Worm (Caenorhabditis elegans): ENCODE results near the gene F17E9.5.

Gene F17E9.5

DNA sequence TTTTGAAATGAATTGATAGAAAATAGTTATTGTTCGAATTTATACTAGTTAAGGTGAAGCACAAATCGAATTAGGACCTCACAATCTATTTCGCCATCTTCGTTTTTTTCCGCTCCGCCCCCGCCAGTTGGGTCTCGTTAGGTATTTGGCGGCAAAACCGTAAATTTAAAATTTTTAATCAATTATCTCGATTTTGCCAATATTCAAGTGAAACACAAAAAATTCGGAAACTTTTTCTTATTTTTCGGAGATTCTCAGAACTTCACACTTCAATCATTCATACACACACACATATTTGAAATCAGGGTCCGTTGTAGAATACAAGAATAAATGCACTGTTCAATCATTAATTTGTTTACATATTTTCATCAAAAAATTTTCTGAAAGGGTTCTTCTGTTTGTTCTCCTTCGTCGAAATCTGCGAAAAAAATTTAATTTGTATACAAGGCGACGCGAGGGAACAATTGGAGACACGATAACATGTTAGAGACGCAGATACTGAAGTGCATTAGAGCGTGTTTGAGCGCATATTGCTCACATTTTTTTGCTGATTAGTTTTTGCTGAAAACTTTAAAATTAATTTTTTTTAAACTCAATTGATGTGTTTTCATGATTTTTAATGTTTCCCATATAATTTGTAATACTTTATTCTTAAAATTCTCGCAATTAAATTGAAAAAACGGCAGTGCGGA lies 14.2 kb downstream of the F17E9.5 start, which contains the start of gene D2096.5:
Gene D2096.5 (minus strand): TSS at position 51 of the 692 bp plus-strand sequence.
- TF ChIP-seq snpc-1.3 (tag; optimal IDR thresholded peaks at IDR 0.05; ENCODE audit: insufficient read depth), result peak; percentile 30
- peak; percentile 93 for TF ChIP-seq hmg-1.2 (GFP tag; IDR thresholded peaks at IDR 0.05)
- no peak for TF ChIP-seq mxl-1 (tag; optimal IDR thresholded peaks at IDR 0.05)

DNA sequence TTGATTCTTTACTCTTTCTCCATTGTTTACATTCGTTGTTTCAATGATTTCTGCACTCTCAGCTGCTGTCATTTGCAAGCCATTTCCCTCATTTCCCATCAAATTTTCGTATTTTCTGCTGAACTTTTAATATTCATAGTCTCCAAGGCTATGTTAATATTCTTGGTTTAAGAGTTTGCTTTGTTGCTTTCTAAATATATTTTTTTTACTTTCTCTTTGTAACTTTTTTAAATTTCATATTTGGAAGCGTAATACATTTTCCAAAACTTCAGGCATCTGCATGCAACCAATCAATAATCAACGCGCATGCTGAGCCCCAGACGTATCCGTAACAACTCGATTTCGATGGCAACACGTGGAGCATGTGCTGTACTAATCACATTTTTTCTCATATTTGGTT lies 15.2 kb downstream of the F17E9.5 start, which contains the start of gene sqv-1:
Gene sqv-1 (plus strand): TSS at position 301 of the 400 bp plus-strand sequence.
- no peak for TF ChIP-seq ceh-79 (tag; optimal IDR thresholded peaks at IDR 0.05)
- no peak for TF ChIP-seq Y53F4B.3 (GFP tag; IDR thresholded peaks at IDR 0.05)
- no peak for TF ChIP-seq lsl-1 (GFP tag; optimal IDR thresholded peaks at IDR 0.05)
- TF ChIP-seq ztf-18 (tag; optimal IDR thresholded peaks at IDR 0.05), result no peak
- no peak for TF ChIP-seq ztf-28 (GFP tag; IDR thresholded peaks at IDR 0.05)
- TF ChIP-seq snpc-1.3 (tag; optimal IDR thresholded peaks at IDR 0.05; ENCODE audit: insufficient read depth), result no peak
- TF ChIP-seq ama-1 (optimal IDR thresholded peaks at IDR 0.05), result no peak
- TF ChIP-seq ama-1 (GFP tag; optimal IDR thresholded peaks at IDR 0.05), result no peak
- TF ChIP-seq hmg-1.2 (GFP tag; IDR thresholded peaks at IDR 0.05), result no peak
- no peak for TF ChIP-seq nhr-90 (tag; optimal IDR thresholded peaks at IDR 0.05)
- TF ChIP-seq mxl-1 (tag; optimal IDR thresholded peaks at IDR 0.05), result no peak
- no peak for TF ChIP-seq mcd-1 (GFP tag; IDR thresholded peaks at IDR 0.05)
- no peak for TF ChIP-seq F49E8.2 (tag; optimal IDR thresholded peaks at IDR 0.05; ENCODE audit: insufficient read depth)
- TF ChIP-seq lin-35 (GFP tag; optimal IDR thresholded peaks at IDR 0.05), result no peak
- TF ChIP-seq xnd-1 (tag; optimal IDR thresholded peaks at IDR 0.05), result no peak
- no peak for TF ChIP-seq lag-1 (GFP tag; IDR thresholded peaks at IDR 0.05)
- TF ChIP-seq unc-62 (GFP tag; optimal IDR thresholded peaks at IDR 0.05), result no peak
- no peak for TF ChIP-seq ceh-58 (GFP tag; IDR thresholded peaks at IDR 0.05)
- no peak for TF ChIP-seq T07F8.4 (tag; optimal IDR thresholded peaks at IDR 0.05)
- no peak for TF ChIP-seq nfya-2 (GFP tag; IDR thresholded peaks at IDR 0.05)
- TF ChIP-seq aptf-3 (GFP tag; IDR thresholded peaks at IDR 0.05), result no peak

DNA sequence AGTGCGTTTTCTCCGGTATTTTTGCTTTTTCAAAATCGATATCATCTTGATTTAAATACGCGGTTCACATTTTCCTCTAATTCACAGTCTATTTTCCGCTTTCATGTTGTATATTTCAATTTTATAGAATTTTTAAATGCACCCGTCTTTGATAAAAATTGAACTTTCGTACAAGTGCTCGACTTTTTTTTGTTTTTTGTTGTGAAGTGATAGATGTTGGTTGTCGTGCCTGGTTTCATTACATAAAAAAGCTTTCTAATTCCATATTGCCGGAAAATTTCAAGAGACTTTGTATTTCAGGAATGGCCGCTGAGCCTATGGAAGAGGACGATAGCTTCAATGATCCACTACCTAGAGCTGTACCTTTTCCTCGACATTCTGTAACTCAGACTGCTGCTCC lies 17.5 kb downstream of the F17E9.5 start, which contains the start of gene D2096.12:
Gene D2096.12 (plus strand): TSS at position 301 of the 400 bp plus-strand sequence.
- TF ChIP-seq akir-1 (GFP tag; optimal IDR thresholded peaks at IDR 0.05) (no peak), rec-8 (tag; optimal IDR thresholded peaks at IDR 0.05) (no peak), ekl-4 (GFP tag; IDR thresholded peaks at IDR 0.05) (0 out of 2 replicates have a peak, but pooled peaks have one; percentile 41), let-607 (tag; optimal IDR thresholded peaks at IDR 0.05) (no peak), ztf-6 (GFP tag; IDR thresholded peaks at IDR 0.05) (no peak)

DNA sequence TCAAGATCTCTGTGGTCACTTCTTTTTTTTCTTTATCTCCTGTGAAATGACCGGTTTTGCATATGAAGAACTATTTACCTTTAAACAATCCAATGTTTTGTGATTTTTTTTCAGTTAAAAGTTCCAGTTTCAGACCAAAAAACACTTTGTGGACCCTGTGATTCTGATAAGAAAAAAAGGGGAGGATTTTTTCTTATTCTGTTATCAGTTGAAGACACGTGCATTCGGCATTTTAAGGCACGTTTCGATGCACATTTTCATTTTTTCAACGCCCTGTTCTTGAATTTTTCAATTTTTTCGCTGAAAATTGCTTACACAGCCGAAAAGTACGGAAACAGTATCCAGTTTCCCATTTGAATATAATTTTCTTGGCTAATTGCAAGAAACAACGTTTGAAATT lies 20.7 kb downstream of the F17E9.5 start, which contains the start of gene aagr-1:
Gene aagr-1 (plus strand): TSS at position 227 of the 400 bp plus-strand sequence.
- TF ChIP-seq nhr-80 (tag; optimal IDR thresholded peaks at IDR 0.05) (peak; percentile 66), him-1 (tag; optimal IDR thresholded peaks at IDR 0.05) (peak; percentile 15), F57C9.4 (tag; optimal IDR thresholded peaks at IDR 0.05) (no peak)

DNA sequence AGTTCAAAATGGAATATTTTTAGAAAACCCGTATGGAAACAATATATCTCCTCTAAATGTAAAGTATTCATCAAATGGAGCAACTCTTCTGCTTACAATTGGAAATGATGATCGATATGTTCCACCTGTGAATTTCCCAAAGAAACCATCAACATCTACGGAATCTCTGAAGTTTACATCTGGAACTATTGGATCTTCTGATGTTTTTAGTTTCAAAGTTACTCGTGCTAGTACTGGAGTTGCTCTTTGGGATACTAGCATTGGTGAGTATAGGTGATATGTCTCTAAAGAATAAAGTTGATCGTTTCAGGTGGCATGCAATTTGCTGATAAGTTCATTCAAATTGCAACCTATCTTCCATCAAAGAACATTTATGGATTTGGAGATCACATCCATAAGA lies 22.3 kb downstream of the F17E9.5 start:
- no peak for TF ChIP-seq nfya-1 (tag; optimal IDR thresholded peaks at IDR 0.05; ENCODE audit: borderline replicate concordance, insufficient read depth)
- TF ChIP-seq madf-6 (GFP tag; IDR thresholded peaks at IDR 0.05), result no peak
- TF ChIP-seq Y53G8AR.9 (GFP tag; conservative IDR thresholded peaks at IDR 0.05), result no peak
- TF ChIP-seq lin-54 (GFP tag; optimal IDR thresholded peaks at IDR 0.05), result no peak
- no peak for TF ChIP-seq ceh-100 (GFP tag; IDR thresholded peaks at IDR 0.05)
- TF ChIP-seq Y56A3A.18 (GFP tag; IDR thresholded peaks at IDR 0.05), result no peak
- no peak for TF ChIP-seq Y53F4B.3 (GFP tag; IDR thresholded peaks at IDR 0.05)
- TF ChIP-seq zim-3 (tag; optimal IDR thresholded peaks at IDR 0.05), result no peak
- TF ChIP-seq hlh-12 (tag; optimal IDR thresholded peaks at IDR 0.05), result no peak
- TF ChIP-seq pha-4 (tag; optimal IDR thresholded peaks at IDR 0.05), result no peak
- no peak for TF ChIP-seq let-526 (GFP tag; IDR thresholded peaks at IDR 0.05)
- no peak for TF ChIP-seq lin-35 (GFP tag; optimal IDR thresholded peaks at IDR 0.05)
- no peak for TF ChIP-seq madf-10 (tag; optimal IDR thresholded peaks at IDR 0.05)
- TF ChIP-seq nhr-120 (GFP tag; IDR thresholded peaks at IDR 0.05), result no peak
- TF ChIP-seq F39B2.1 (GFP tag; IDR thresholded peaks at IDR 0.05), result no peak
